Worm (Caenorhabditis elegans): ENCODE data around the gene srh-68.

- TF ChIP-seq nhr-76 (tag; optimal IDR thresholded peaks at IDR 0.05), result no peak
- TF ChIP-seq elt-3 (tag; optimal IDR thresholded peaks at IDR 0.05), result no peak
- TF ChIP-seq lsy-2 (tag; optimal IDR thresholded peaks at IDR 0.05), result no peak
- TF ChIP-seq blmp-1 (tag; optimal IDR thresholded peaks at IDR 0.05), result no peak
- TF ChIP-seq bed-3 (GFP tag; optimal IDR thresholded peaks at IDR 0.05), result no peak
- TF ChIP-seq nhr-237 (tag; optimal IDR thresholded peaks at IDR 0.05), result no peak
- TF ChIP-seq ces-1 (GFP tag; optimal IDR thresholded peaks at IDR 0.05), result no peak
- no peak for TF ChIP-seq ham-2 (GFP tag; optimal IDR thresholded peaks at IDR 0.05)
- no peak for TF ChIP-seq nhr-28 (tag; optimal IDR thresholded peaks at IDR 0.05)
Observed at ce11 chrII:12480811-12481210, 26.3 kb upstream of the srh-68 start, which contains the start of gene arrd-9.

Data from whole organism, mixed stage, embryonic.